Fruit fly (Drosophila melanogaster): Measurements from ENCODE around the gene TP53INP.

TP53INP gene

dm6 chr3L:4399905-4400304, 6.8 kb upstream of the TP53INP start (continued):
- TF ChIP-seq odd (GFP tag; optimal IDR thresholded peaks at IDR 0.05) = no peak
- TF ChIP-seq Xrp1 (GFP tag; IDR thresholded peaks at IDR 0.05) = peak; percentile 74
- peak; percentile 24 for TF ChIP-seq CG12391 (tag; optimal IDR thresholded peaks at IDR 0.05)
- no peak for TF ChIP-seq Bdp1 (GFP tag; optimal IDR thresholded peaks at IDR 0.05)
- no peak for TF ChIP-seq CHES-1-like (GFP tag; optimal IDR thresholded peaks at IDR 0.05)
- no peak for TF ChIP-seq Mes4 (GFP tag; optimal IDR thresholded peaks at IDR 0.05)
- TF ChIP-seq lola (GFP tag; optimal IDR thresholded peaks at IDR 0.05) = peak in 1 of 3 experiments; percentile 23
- TF ChIP-seq CG1529 (GFP tag; optimal IDR thresholded peaks at IDR 0.05) = peak; percentile 39
- TF ChIP-seq mld (GFP tag; IDR thresholded peaks at IDR 0.05; ENCODE audit: partially characterized antibody) = no peak
- no peak for TF ChIP-seq CG17829 (tag; optimal IDR thresholded peaks at IDR 0.05)
- peak; percentile 4 for TF ChIP-seq grau (tag; optimal IDR thresholded peaks at IDR 0.05)
- no peak for TF ChIP-seq trh (GFP tag; optimal IDR thresholded peaks at IDR 0.05)
- TF ChIP-seq amos (GFP tag; IDR thresholded peaks at IDR 0.05; ENCODE audit: partially characterized antibody) = no peak
- no peak for TF ChIP-seq CG3065 (GFP tag; optimal IDR thresholded peaks at IDR 0.05)
- TF ChIP-seq CG10543 (GFP tag; optimal IDR thresholded peaks at IDR 0.05) = no peak
- TF ChIP-seq CG2678 (tag; optimal IDR thresholded peaks at IDR 0.05) = peak; percentile 27
- no peak for TF ChIP-seq bcd (GFP tag; optimal IDR thresholded peaks at IDR 0.05)
- TF ChIP-seq CG8924 (tag; optimal IDR thresholded peaks at IDR 0.05) = peak; percentile 6
- no peak for TF ChIP-seq Doc2 (GFP tag; IDR thresholded peaks at IDR 0.05)
- TF ChIP-seq sens (GFP tag) = peak; percentile 87
- no peak for TF ChIP-seq CG8359 (GFP tag; optimal IDR thresholded peaks at IDR 0.05; ENCODE audit: borderline replicate concordance)
- TF ChIP-seq Blimp-1 (GFP tag; optimal IDR thresholded peaks at IDR 0.05) = peak; percentile 58
- peak; percentile 31 for TF ChIP-seq nmo (GFP tag; optimal IDR thresholded peaks at IDR 0.05)
- no peak for TF ChIP-seq Mrtf (GFP tag; IDR thresholded peaks at IDR 0.05)
- TF ChIP-seq row (GFP tag; IDR thresholded peaks at IDR 0.05) = peak; percentile 26; the same call in 1 of the 3 replicates
- peak; percentile 19 for TF ChIP-seq unpg (GFP tag; optimal IDR thresholded peaks at IDR 0.05)
- TF ChIP-seq prd (optimal IDR thresholded peaks at IDR 0.05) = no peak
- TF ChIP-seq prd (GFP tag; IDR thresholded peaks at IDR 0.05) = peak; percentile 60; the same call in 2 of the 3 replicates
- TF ChIP-seq Eip74EF (GFP tag; optimal IDR thresholded peaks at IDR 0.05) = peak in 1 of 2 experiments; percentile 34
- TF ChIP-seq dmrt11E (tag; optimal IDR thresholded peaks at IDR 0.05) = peak; percentile 17
- peak; percentile 67 for TF ChIP-seq CG10979 (tag; optimal IDR thresholded peaks at IDR 0.05)
- TF ChIP-seq jigr1 (GFP tag; IDR thresholded peaks at IDR 0.05) = no peak
- TF ChIP-seq Xbp1 (GFP tag; optimal IDR thresholded peaks at IDR 0.05) = no peak
- no peak for TF ChIP-seq CG3838 (GFP tag; optimal IDR thresholded peaks at IDR 0.05)
- 0 out of 3 replicates have a peak, but pooled peaks have one; percentile 12 for TF ChIP-seq otp (GFP tag; IDR thresholded peaks at IDR 0.05)
- 0 out of 2 replicates have a peak, but pooled peaks have one; percentile 6 for TF ChIP-seq H2.0 (GFP tag; IDR thresholded peaks at IDR 0.05)
- no peak for TF ChIP-seq lmd (GFP tag; IDR thresholded peaks at IDR 0.05)
- no peak for TF ChIP-seq Med (GFP tag)
- no peak for TF ChIP-seq pzg (GFP tag; optimal IDR thresholded peaks at IDR 0.05)
- TF ChIP-seq CG17361 (GFP tag; IDR thresholded peaks at IDR 0.05) = peak; percentile 29; the same call in 1 of the 3 replicates
- TF ChIP-seq CG14050 (GFP tag; IDR thresholded peaks at IDR 0.05) = no peak
- TF ChIP-seq Ssrp (tag; optimal IDR thresholded peaks at IDR 0.05) = peak; percentile 21
- TF ChIP-seq Nf-YB (GFP tag; optimal IDR thresholded peaks at IDR 0.05) = peak; percentile 24
- peak; percentile 34 for TF ChIP-seq phol (tag; optimal IDR thresholded peaks at IDR 0.05)
- no peak for TF ChIP-seq CG16779 (GFP tag; IDR thresholded peaks at IDR 0.05)
- TF ChIP-seq CG8388 (GFP tag; optimal IDR thresholded peaks at IDR 0.05) = peak; percentile 13
- TF ChIP-seq Dad (GFP tag; optimal IDR thresholded peaks at IDR 0.05) = no peak
- TF ChIP-seq sr (GFP tag; IDR thresholded peaks at IDR 0.05) = no peak
- peak; percentile 3 for TF ChIP-seq Lhr (GFP tag; optimal IDR thresholded peaks at IDR 0.05)
- TF ChIP-seq gsb-n (tag; optimal IDR thresholded peaks at IDR 0.05) = peak; percentile 52
